Worm (Caenorhabditis elegans) whole organism, L4 larva: ENCODE results near the gene dmd-5.

ENCODE experiments used
- D1046.2 ChIP-seq: fragments of 200-800 bp; sonication (Bioruptor generic); IDR thresholded peaks from 2 replicates; pipeline ENCODE4 v1.3.6; 2022; ENCODE audit warnings: missing genetic modification characterization, missing compliant biosample characterization
- F10B5.3 ChIP-seq: sonication (generic microtip); optimal IDR thresholded peaks from 2 replicates; lab custom pipeline; 2016; ENCODE audit warnings: mild to moderate bottlenecking, missing genetic modification characterization, missing compliant biosample characterization
- F49E8.2 ChIP-seq: sonication (generic microtip); optimal IDR thresholded peaks from 2 replicates; lab custom pipeline; 2016; ENCODE audit warnings: missing compliant biosample characterization, mild to moderate bottlenecking, missing genetic modification characterization, borderline replicate concordance
- R02D3.7 ChIP-seq: fragments of 150-350 bp; sonication (generic microtip); optimal IDR thresholded peaks from 3 replicates; lab custom pipeline; 2014; ENCODE audit warnings: missing biosample characterization, missing genetic modification characterization
- T20F7.1 ChIP-seq: fragments of 200-800 bp; sonication (Bioruptor generic); optimal IDR thresholded peaks from 2 replicates; lab custom pipeline; 2018; ENCODE audit warnings: mild to moderate bottlenecking, missing genetic modification characterization, missing compliant biosample characterization
- T26A8.4 ChIP-seq: fragments of 200-800 bp; sonication (Bioruptor generic); IDR thresholded peaks from 2 replicates; pipeline ENCODE4 v1.3.6; 2022; ENCODE audit warnings: missing genetic modification characterization, missing compliant biosample characterization
- Y5F2A.4 ChIP-seq: fragments of 200-800 bp; sonication (Bioruptor generic); optimal IDR thresholded peaks from 2 replicates; lab custom pipeline; 2018; ENCODE audit warnings: mild to moderate bottlenecking, missing genetic modification characterization, missing compliant biosample characterization
- aha-1 ChIP-seq: fragments of 150-350 bp; peaks from one replicate; lab custom pipeline; 2014; ENCODE audit warnings: missing biosample characterization, missing genetic modification characterization
- ama-1 ChIP-seq: fragments of 150-350 bp; optimal IDR thresholded peaks from 2 replicates; lab custom pipeline; 2014; ENCODE audit warnings: inconsistent platforms, mixed read lengths
- arid-1 ChIP-seq: fragments of 200-800 bp; sonication (Bioruptor generic); conservative IDR thresholded peaks from 2 replicates; pipeline ENCODE4 v1.3.6; 2022; ENCODE audit warnings: missing genetic modification reagents, missing genetic modification characterization, missing compliant biosample characterization
- ceh-20 ChIP-seq: fragments of 200-800 bp; sonication (Bioruptor generic); IDR thresholded peaks from 2 replicates; pipeline ENCODE4 v1.3.6; 2022; ENCODE audit warnings: missing genetic modification reagents, missing genetic modification characterization, missing compliant biosample characterization
- ceh-28 ChIP-seq: fragments of 150-350 bp; optimal IDR thresholded peaks from 2 replicates; lab custom pipeline; 2014; ENCODE audit warnings: missing biosample characterization, missing genetic modification reagents, missing genetic modification characterization
- daf-12 ChIP-seq: fragments of 150-350 bp; optimal IDR thresholded peaks from 2 replicates; lab custom pipeline; 2014; ENCODE audit warnings: missing biosample characterization, missing genetic modification reagents, missing genetic modification characterization
- daf-16 ChIP-seq, 3 experiments: sonication (generic microtip); optimal IDR thresholded peaks; 2 replicates each; lab custom pipeline; 2016 to 2017; ENCODE audit warnings: missing genetic modification characterization in 3 of 3, missing genetic modification reagents in 3 of 3, mild to moderate bottlenecking in 2 of 3, missing compliant biosample characterization in 2 of 3, missing biosample characterization in 1 of 3, moderate library complexity in 1 of 3
- daf-19 ChIP-seq: fragments of 200-800 bp; sonication (Bioruptor generic); conservative IDR thresholded peaks from 2 replicates; pipeline ENCODE4 v1.3.6; 2022; ENCODE audit warnings: missing genetic modification characterization, missing compliant biosample characterization
- daf-8 ChIP-seq: fragments of 200-800 bp; sonication (Bioruptor generic); IDR thresholded peaks from 2 replicates; pipeline ENCODE4 v1.3.6; 2022; ENCODE audit warnings: missing genetic modification characterization, missing compliant biosample characterization
- dmd-8 ChIP-seq: fragments of 200-800 bp; sonication (Bioruptor generic); IDR thresholded peaks from 2 replicates; pipeline ENCODE4 v1.3.6; 2022; ENCODE audit warnings: missing genetic modification characterization, missing compliant biosample characterization
- dpl-1 ChIP-seq: fragments of 150-350 bp; optimal IDR thresholded peaks from 2 replicates; lab custom pipeline; 2014; ENCODE audit warnings: missing biosample characterization, missing genetic modification reagents, missing genetic modification characterization
- duxl-1 ChIP-seq: sonication (generic microtip); optimal IDR thresholded peaks from 2 replicates; lab custom pipeline; 2016; ENCODE audit warnings: mild to moderate bottlenecking, missing genetic modification characterization, moderate library complexity, missing compliant biosample characterization; ENCODE audit not compliant: poor library complexity
- dve-1 ChIP-seq: sonication (generic microtip); optimal IDR thresholded peaks from 2 replicates; lab custom pipeline; 2017; ENCODE audit warnings: antibody characterized with exemption, mild to moderate bottlenecking, missing genetic modification characterization, missing compliant biosample characterization; ENCODE audit not compliant: insufficient read depth
- egl-27 ChIP-seq: sonication (generic microtip); optimal IDR thresholded peaks from 3 replicates; lab custom pipeline; 2017; ENCODE audit warnings: missing biosample characterization, missing genetic modification reagents, missing genetic modification characterization
- hif-1 ChIP-seq, 2 experiments: sonication (generic microtip); optimal IDR thresholded peaks; 2 replicates each; lab custom pipeline; 2016 to 2017; ENCODE audit warnings: missing compliant biosample characterization in 2 of 2, missing genetic modification characterization in 2 of 2, missing genetic modification reagents in 2 of 2, missing genotype in 2 of 2, mild to moderate bottlenecking in 1 of 2
- hlh-11 ChIP-seq: fragments of 200-800 bp; sonication (Bioruptor generic); optimal IDR thresholded peaks from 2 replicates; lab custom pipeline; 2018; ENCODE audit warnings: mild to moderate bottlenecking, missing genetic modification characterization, missing compliant biosample characterization
- lin-1 ChIP-seq: fragments of 200-800 bp; sonication (Bioruptor generic); IDR thresholded peaks from 2 replicates; pipeline ENCODE4 v1.3.6; 2022; ENCODE audit warnings: missing genetic modification reagents, missing genetic modification characterization, missing compliant biosample characterization
- lin-13 ChIP-seq: fragments of 150-350 bp; optimal IDR thresholded peaks from 2 replicates; lab custom pipeline; 2014; ENCODE audit warnings: missing biosample characterization, missing genetic modification reagents, missing genetic modification characterization
- lir-3 ChIP-seq: sonication (generic microtip); optimal IDR thresholded peaks from 2 replicates; lab custom pipeline; 2016; ENCODE audit warnings: mild to moderate bottlenecking, missing genetic modification characterization, missing compliant biosample characterization
- mep-1 ChIP-seq: fragments of 150-350 bp; sonication (generic microtip); optimal IDR thresholded peaks from 3 replicates; lab custom pipeline; 2014; ENCODE audit warnings: missing biosample characterization, missing genetic modification characterization
- mes-2 ChIP-seq: sonication (generic microtip); optimal IDR thresholded peaks from 2 replicates; lab custom pipeline; 2016; ENCODE audit warnings: missing genotype, mild to moderate bottlenecking, missing genetic modification characterization, missing compliant biosample characterization; ENCODE audit not compliant: poor library complexity, severe bottlenecking
- mxl-3 ChIP-seq: fragments of 200-800 bp; sonication (Bioruptor generic); optimal IDR thresholded peaks from 2 replicates; lab custom pipeline; 2018; ENCODE audit warnings: mild to moderate bottlenecking, missing genetic modification characterization, missing compliant biosample characterization
- nhr-102 ChIP-seq: sonication (generic microtip); optimal IDR thresholded peaks from 2 replicates; lab custom pipeline; 2016; ENCODE audit warnings: mild to moderate bottlenecking, missing genetic modification characterization, moderate library complexity, missing compliant biosample characterization
- nhr-237 ChIP-seq: sonication (generic microtip); optimal IDR thresholded peaks from 2 replicates; lab custom pipeline; 2017; ENCODE audit warnings: missing biosample characterization, missing genetic modification characterization
- nhr-6 ChIP-seq: fragments of 150-350 bp; optimal IDR thresholded peaks from 2 replicates; lab custom pipeline; 2014; ENCODE audit warnings: missing biosample characterization, missing genetic modification characterization
- nhr-76 ChIP-seq: fragments of 150-350 bp; optimal IDR thresholded peaks from 2 replicates; lab custom pipeline; 2014; ENCODE audit warnings: missing biosample characterization, missing genetic modification characterization
- php-3 ChIP-seq: fragments of 200-800 bp; sonication (Bioruptor generic); IDR thresholded peaks from 2 replicates; pipeline ENCODE4 v1.3.6; 2022; ENCODE audit warnings: missing genetic modification reagents, missing genetic modification characterization, missing compliant biosample characterization
- pqm-1 ChIP-seq: sonication (generic microtip); optimal IDR thresholded peaks from 2 replicates; lab custom pipeline; 2017; ENCODE audit warnings: missing biosample characterization, missing genetic modification characterization
- set-16 ChIP-seq: fragments of 200-800 bp; sonication (Bioruptor generic); IDR thresholded peaks from 2 replicates; pipeline ENCODE4 v1.3.6; 2022; ENCODE audit warnings: missing genetic modification reagents, missing genetic modification characterization, missing compliant biosample characterization
- snpc-1.2 ChIP-seq: fragments of 200-800 bp; sonication (Bioruptor generic); IDR thresholded peaks from 2 replicates; pipeline ENCODE4 v1.3.6; 2022; ENCODE audit warnings: missing genetic modification reagents, missing genetic modification characterization, missing compliant biosample characterization
- spr-1 ChIP-seq: sonication (generic microtip); optimal IDR thresholded peaks from 2 replicates; lab custom pipeline; 2016; ENCODE audit warnings: mild to moderate bottlenecking, missing genetic modification characterization, missing compliant biosample characterization
- vab-7 ChIP-seq: fragments of 200-800 bp; sonication (Bioruptor generic); IDR thresholded peaks from 2 replicates; pipeline ENCODE4 v1.3.6; 2022; ENCODE audit warnings: missing genetic modification reagents, missing genetic modification characterization, missing compliant biosample characterization
- zfp-3 ChIP-seq: fragments of 200-800 bp; sonication (Bioruptor generic); conservative IDR thresholded peaks from 2 replicates; pipeline ENCODE4 v1.3.6; 2022; ENCODE audit warnings: missing genetic modification reagents, missing genetic modification characterization, missing compliant biosample characterization
- ztf-7 ChIP-seq: fragments of 150-350 bp; optimal IDR thresholded peaks from 2 replicates; lab custom pipeline; 2014; ENCODE audit warnings: missing biosample characterization, missing genetic modification characterization

dmd-5 gene

DNA sequence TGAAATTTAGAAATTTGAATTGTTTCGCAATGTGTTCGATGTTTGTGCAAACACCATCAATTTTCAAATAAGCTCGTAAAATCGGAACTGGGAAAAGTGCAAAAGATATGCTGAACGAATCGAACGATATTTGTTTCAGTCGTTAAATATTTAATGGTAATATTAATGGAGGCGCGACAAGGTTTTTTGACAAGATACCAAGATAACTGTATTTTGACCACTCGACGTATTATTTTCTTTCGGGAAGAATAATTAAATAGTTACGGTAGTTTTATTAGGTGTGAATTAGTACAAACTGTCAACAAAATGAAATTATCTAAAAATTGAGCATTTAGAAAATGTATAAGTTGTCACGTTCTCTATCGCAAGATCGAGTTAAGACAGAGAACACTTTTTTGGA lies 30.3 kb upstream of the dmd-5 start:
- TF ChIP-seq dve-1 (tag; lab: Kevin White, UChicago) (peak; percentile 70), T20F7.1 (GFP tag; lab: Kevin White, UChicago) (peak; percentile 41), dmd-8 (GFP tag; lab: Robert Waterston, UW) (no peak), daf-16 (GFP tag; optimal IDR thresholded peaks at IDR 0.05; lab: Kevin White, UChicago) (no peak), daf-16 (tag; optimal IDR thresholded peaks at IDR 0.05; lab: Kevin White, UChicago) (peak; percentile 72), hif-1 (tag; optimal IDR thresholded peaks at IDR 0.05; lab: Kevin White, UChicago) (peak in 1 of 2 experiments; percentile 8), Y5F2A.4 (GFP tag; lab: Kevin White, UChicago) (no peak), php-3 (peak; percentile 96), hlh-11 (peak; percentile 21), aha-1 (no peak), ama-1 (lab: Kevin White, UChicago) (no peak), ceh-20 (peak; percentile 22; the same call in 1 of the 2 replicates), nhr-102 (tag; lab: Kevin White, UChicago) (no peak), F10B5.3 (tag; lab: Kevin White, UChicago) (no peak), pqm-1 (tag; lab: Kevin White, UChicago) (peak; percentile 9)
- TF ChIP-seq, all 104 proteins: peak for 8

DNA sequence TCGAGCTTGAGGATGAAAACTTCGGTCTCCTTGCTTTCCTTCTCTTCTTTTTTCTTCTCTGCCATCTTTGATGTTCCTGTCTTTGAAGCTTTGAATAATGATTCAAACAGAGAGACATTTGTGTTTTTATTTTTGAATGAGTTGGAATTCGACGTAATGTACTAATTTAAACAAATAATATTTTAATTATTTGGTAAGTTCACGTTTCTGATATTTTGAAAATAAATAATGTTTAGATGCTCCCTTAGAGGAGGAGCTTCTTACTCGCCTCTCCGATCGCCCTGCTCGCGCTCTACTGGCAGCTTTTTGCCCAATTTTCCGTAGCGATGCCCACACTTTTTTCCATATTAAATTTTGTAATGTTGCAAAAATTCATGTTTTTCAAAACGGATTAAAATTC lies 27.1 kb upstream of the dmd-5 start, which contains the start of the genes K05F1.9 and K05F1.1:
TSS of gene K05F1.9 (minus strand) at position 101 of the 400 bp plus-strand sequence.
TSS of gene K05F1.1 (plus strand) at position 308 of the 400 bp plus-strand sequence.
- no peak for TF ChIP-seq lir-3 (tag; lab: Kevin White, UChicago)

DNA sequence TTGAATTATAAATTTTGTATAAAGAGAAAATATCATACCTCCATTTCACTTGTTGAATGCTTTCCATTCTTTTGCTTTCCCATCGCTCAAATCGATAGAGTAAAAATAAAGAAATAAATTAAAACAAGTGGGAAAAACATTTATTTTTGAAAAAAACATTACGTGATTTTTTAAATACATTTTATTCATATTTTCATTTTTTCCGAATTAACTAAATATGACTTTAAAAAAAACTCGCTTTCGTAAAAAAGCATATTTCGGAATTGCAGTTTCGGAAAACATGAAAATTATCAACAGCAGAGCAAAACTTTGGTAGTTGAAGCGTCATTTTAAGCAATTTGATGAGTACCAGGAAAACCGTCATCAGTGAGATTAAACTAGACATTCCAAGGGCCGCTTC lies 25.5 kb upstream of the dmd-5 start, which contains the start of gene K05F1.8:
TSS of gene K05F1.8 (minus strand) at position 101 of the 400 bp plus-strand sequence.
- TF ChIP-seq lin-13 (GFP tag; lab: Kevin White, UChicago) = no peak
- no peak for TF ChIP-seq duxl-1
- no peak for TF ChIP-seq egl-27 (tag; lab: Kevin White, UChicago)
- no peak for TF ChIP-seq lin-1 (GFP tag; lab: Robert Waterston, UW)
- TF ChIP-seq mep-1 (tag; lab: Kevin White, UChicago) = no peak

DNA sequence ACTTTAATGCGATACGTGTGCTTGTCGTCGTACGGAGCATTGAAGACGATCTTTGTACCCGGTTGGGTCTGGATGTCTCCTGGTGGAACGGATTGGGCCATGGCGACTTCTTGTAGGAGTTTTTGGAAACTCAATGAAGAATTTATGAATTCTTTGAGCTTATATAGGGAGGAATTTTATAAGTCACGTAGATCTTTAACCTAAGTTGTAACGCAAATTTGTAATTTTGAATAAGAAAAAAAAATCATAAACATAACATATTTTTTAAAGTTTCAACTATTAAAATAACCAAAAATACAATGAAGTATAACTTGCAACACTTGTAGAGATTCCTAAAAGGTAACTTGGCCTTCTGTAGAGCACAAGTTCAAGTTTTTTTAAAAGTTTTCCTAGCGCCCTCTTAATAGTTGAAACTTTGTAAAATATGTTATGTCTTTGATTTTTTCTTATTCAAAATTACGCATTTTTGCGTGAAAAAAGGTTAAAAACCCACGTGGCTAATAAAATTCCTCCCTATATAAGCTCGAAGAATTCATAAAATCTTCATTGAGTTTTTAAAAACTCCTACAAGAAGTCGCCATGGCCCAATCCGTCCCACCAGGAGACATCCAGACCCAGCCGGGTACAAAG lies 23.4 kb upstream of the dmd-5 start, which contains the start of the genes msp-63 and msp-142:
TSS of gene msp-63 (minus strand) at position 101 of the 630 bp plus-strand sequence.
TSS of gene msp-142 (plus strand) at position 580 of the 630 bp plus-strand sequence.
- TF ChIP-seq ztf-7 (tag; lab: Kevin White, UChicago) (no peak), dpl-1 (GFP tag; lab: Kevin White, UChicago) (no peak), arid-1 (GFP tag; lab: Robert Waterston, UW) (no peak), D1046.2 (GFP tag; lab: Robert Waterston, UW) (no peak), daf-19 (no peak), zfp-3 (GFP tag; lab: Robert Waterston, UW) (no peak), daf-8 (GFP tag; lab: Robert Waterston, UW) (no peak), nhr-237 (tag; lab: Kevin White, UChicago) (no peak), mxl-3 (GFP tag; lab: Kevin White, UChicago) (no peak)

DNA sequence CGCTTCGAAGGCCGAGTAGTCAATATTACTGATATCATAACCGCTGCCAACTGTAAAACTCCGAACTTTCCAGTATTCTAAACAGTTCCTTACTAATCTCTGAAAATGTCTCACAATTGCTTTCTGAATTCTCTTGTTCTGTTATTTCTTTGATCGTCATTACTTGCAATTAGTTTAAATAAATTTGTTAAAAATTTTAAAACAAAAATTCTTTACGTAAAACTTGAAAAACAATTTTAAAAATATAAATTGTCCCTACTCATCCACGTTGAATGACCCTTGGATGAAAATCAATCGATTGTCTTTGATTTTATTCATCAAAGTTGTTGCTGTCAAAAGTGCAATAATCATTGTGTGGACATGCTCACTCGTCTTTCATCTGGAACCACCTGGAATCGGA lies 20.2 kb upstream of the dmd-5 start, which contains the start of gene acdh-8:
TSS of gene acdh-8 (plus strand) at position 301 of the 400 bp plus-strand sequence.
- no peak for TF ChIP-seq ceh-28 (tag; lab: Kevin White, UChicago)
- no peak for TF ChIP-seq vab-7
- TF ChIP-seq T26A8.4 (GFP tag; lab: Robert Waterston, UW) = no peak
- no peak for TF ChIP-seq nhr-76 (tag; lab: Kevin White, UChicago)
- no peak for TF ChIP-seq snpc-1.2 (GFP tag; lab: Robert Waterston, UW)
- no peak for TF ChIP-seq set-16 (GFP tag; lab: Robert Waterston, UW)
- no peak for TF ChIP-seq daf-12 (tag; lab: Kevin White, UChicago)
- no peak for TF ChIP-seq R02D3.7 (tag; lab: Kevin White, UChicago)
- TF ChIP-seq nhr-6 (tag; lab: Kevin White, UChicago) = no peak
- no peak for TF ChIP-seq nhr-102 (tag; lab: Kevin White, UChicago)
- no peak for TF ChIP-seq spr-1 (tag; lab: Kevin White, UChicago)
- TF ChIP-seq mes-2 = no peak
- no peak for TF ChIP-seq dmd-8 (GFP tag; lab: Robert Waterston, UW)
- TF ChIP-seq F49E8.2 (tag; lab: Kevin White, UChicago) = no peak
